Worm (Caenorhabditis elegans): ENCODE data around the gene mltn-12.

ce11 chrIV:9016477-9016876 is 23.6 kb downstream of the mltn-12 start, which contains the start of gene acc-2:
- TF ChIP-seq ceh-9 (tag; optimal IDR thresholded peaks at IDR 0.05) (no peak), elt-4 (tag; optimal IDR thresholded peaks at IDR 0.05) (no peak)
